Fruit fly (Drosophila melanogaster): ENCODE data around the gene CG32284.

CG32284 gene

dm6 chr3L:3179474-3179873 is 7.0 kb upstream of the CG32284 start (continued):
- peak; percentile 71 for TF ChIP-seq esg (GFP tag; conservative IDR thresholded peaks at IDR 0.05)
- peak; percentile 83 for TF ChIP-seq croc (GFP tag; conservative IDR thresholded peaks at IDR 0.05)
- peak; percentile 87 for TF ChIP-seq phol (tag; optimal IDR thresholded peaks at IDR 0.05)
- peak; percentile 75; the same call in 1 of the 2 replicates for TF ChIP-seq GATAe (GFP tag; conservative IDR thresholded peaks at IDR 0.05)
- TF ChIP-seq ash1 (GFP tag; optimal IDR thresholded peaks at IDR 0.05), result no peak
- peak; percentile 83 for TF ChIP-seq cas (GFP tag; IDR thresholded peaks at IDR 0.05)
- no peak for TF ChIP-seq Neu2 (GFP tag; optimal IDR thresholded peaks at IDR 0.05; ENCODE audit: borderline replicate concordance)
- TF ChIP-seq CG3407 (GFP tag; optimal IDR thresholded peaks at IDR 0.05), result peak; percentile 66
- TF ChIP-seq rib (GFP tag; IDR thresholded peaks at IDR 0.05), result 0 out of 2 replicates have a peak, but pooled peaks have one; percentile 40
- TF ChIP-seq CG14710 (tag; optimal IDR thresholded peaks at IDR 0.05), result peak; percentile 83
- TF ChIP-seq eve (GFP tag; optimal IDR thresholded peaks at IDR 0.05), result no peak
- TF ChIP-seq otp (GFP tag; IDR thresholded peaks at IDR 0.05), result peak; percentile 59; the same call in 2 of the 3 replicates
- peak; percentile 43 for TF ChIP-seq shn (GFP tag; optimal IDR thresholded peaks at IDR 0.05)
- no peak for TF ChIP-seq CG9876 (GFP tag; optimal IDR thresholded peaks at IDR 0.05)
- peak; percentile 88 for TF ChIP-seq bab2 (GFP tag; optimal IDR thresholded peaks at IDR 0.05)
- TF ChIP-seq ranshi (GFP tag; IDR thresholded peaks at IDR 0.05), result peak; percentile 91
- TF ChIP-seq CG2199 (GFP tag; IDR thresholded peaks at IDR 0.05), result peak; percentile 77; the same call in 1 of the 3 replicates
- peak; percentile 78 for TF ChIP-seq Optix (GFP tag; IDR thresholded peaks at IDR 0.05)
- TF ChIP-seq CG6654 (GFP tag; optimal IDR thresholded peaks at IDR 0.05), result peak; percentile 64
- peak; percentile 34 for TF ChIP-seq Lhr (GFP tag; optimal IDR thresholded peaks at IDR 0.05)
- peak; percentile 82 for TF ChIP-seq CG6854 (GFP tag; optimal IDR thresholded peaks at IDR 0.05)
- peak; percentile 87 for TF ChIP-seq CG32772 (GFP tag; IDR thresholded peaks at IDR 0.05)
- TF ChIP-seq CG11093 (GFP tag; IDR thresholded peaks at IDR 0.05), result peak; percentile 86
- TF ChIP-seq Poxn (GFP tag; IDR thresholded peaks at IDR 0.05), result peak; percentile 68
- peak; percentile 77 for TF ChIP-seq Dip3 (GFP tag; optimal IDR thresholded peaks at IDR 0.05)
- TF ChIP-seq lbe (GFP tag; optimal IDR thresholded peaks at IDR 0.05), result peak; percentile 88
- TF ChIP-seq dysf (GFP tag; IDR thresholded peaks at IDR 0.05), result peak; percentile 93
- no peak for TF ChIP-seq chinmo (GFP tag; IDR thresholded peaks at IDR 0.05; ENCODE audit: partially characterized antibody)
- TF ChIP-seq bowl (GFP tag; IDR thresholded peaks at IDR 0.05), result peak; percentile 44; the same call in 1 of the 2 replicates
- TF ChIP-seq CG5245 (GFP tag; optimal IDR thresholded peaks at IDR 0.05), result peak; percentile 84
- TF ChIP-seq CG12104 (GFP tag; optimal IDR thresholded peaks at IDR 0.05), result peak; percentile 70
- TF ChIP-seq nom (GFP tag; optimal IDR thresholded peaks at IDR 0.05), result peak; percentile 86
- TF ChIP-seq dimm (GFP tag; IDR thresholded peaks at IDR 0.05), result peak; percentile 43; the same call in 1 of the 2 replicates
- peak; percentile 82 for TF ChIP-seq CG4730 (GFP tag; IDR thresholded peaks at IDR 0.05)
- peak; percentile 57; the same call in 1 of the 2 replicates for TF ChIP-seq Gsc (GFP tag; IDR thresholded peaks at IDR 0.05)
- TF ChIP-seq Dref (GFP tag; IDR thresholded peaks at IDR 0.05), result no peak
- no peak for TF ChIP-seq CG8478 (optimal IDR thresholded peaks at IDR 0.05)
- no peak for TF ChIP-seq HLHmδ (GFP tag; optimal IDR thresholded peaks at IDR 0.05)
- TF ChIP-seq CG4617 (GFP tag; optimal IDR thresholded peaks at IDR 0.05; ENCODE audit: borderline replicate concordance), result no peak
- TF ChIP-seq gro (GFP tag; optimal IDR thresholded peaks at IDR 0.05), result peak; percentile 94
- TF ChIP-seq Nf-YA (GFP tag; IDR thresholded peaks at IDR 0.05), result peak; percentile 72
- TF ChIP-seq lov (optimal IDR thresholded peaks at IDR 0.05), result no peak
- peak; percentile 79; the same call in 1 of the 3 replicates for TF ChIP-seq lov (GFP tag; IDR thresholded peaks at IDR 0.05)
- TF ChIP-seq CG13775 (GFP tag; optimal IDR thresholded peaks at IDR 0.05), result peak; percentile 78
- TF ChIP-seq bigmax (GFP tag; optimal IDR thresholded peaks at IDR 0.05), result peak; percentile 19
- no peak for TF ChIP-seq mld (GFP tag; IDR thresholded peaks at IDR 0.05; ENCODE audit: partially characterized antibody)
- TF ChIP-seq usp (GFP tag; optimal IDR thresholded peaks at IDR 0.05), result no peak
- TF ChIP-seq Doc3 (GFP tag; IDR thresholded peaks at IDR 0.05; ENCODE audit: partially characterized antibody), result no peak
- no peak for TF ChIP-seq Hey (tag; optimal IDR thresholded peaks at IDR 0.05)
- peak; percentile 75 for TF ChIP-seq CG6272 (GFP tag; IDR thresholded peaks at IDR 0.05)
- TF ChIP-seq Fer3 (tag; optimal IDR thresholded peaks at IDR 0.05), result peak; percentile 89
- TF ChIP-seq nau (GFP tag; optimal IDR thresholded peaks at IDR 0.05), result no peak

Data from whole organism, embryonic.